Worm (Caenorhabditis elegans) whole organism, L4/young adult: ENCODE data around the gene nhx-4.

Source experiments
- W03F9.2 ChIP-seq: fragments of 150-350 bp; optimal IDR thresholded peaks from 2 replicates; lab custom pipeline; 2014; ENCODE audit warnings: missing biosample characterization, missing genetic modification characterization
- dao-5 ChIP-seq: sonication (generic microtip); optimal IDR thresholded peaks from 2 replicates; lab custom pipeline; 2016; ENCODE audit warnings: missing genotype, missing genetic modification characterization, moderate library complexity, missing compliant biosample characterization
- him-1 ChIP-seq: sonication (generic microtip); optimal IDR thresholded peaks from 2 replicates; lab custom pipeline; 2016; ENCODE audit warnings: missing genotype, missing genetic modification reagents, missing genetic modification characterization, missing compliant biosample characterization

DNA sequence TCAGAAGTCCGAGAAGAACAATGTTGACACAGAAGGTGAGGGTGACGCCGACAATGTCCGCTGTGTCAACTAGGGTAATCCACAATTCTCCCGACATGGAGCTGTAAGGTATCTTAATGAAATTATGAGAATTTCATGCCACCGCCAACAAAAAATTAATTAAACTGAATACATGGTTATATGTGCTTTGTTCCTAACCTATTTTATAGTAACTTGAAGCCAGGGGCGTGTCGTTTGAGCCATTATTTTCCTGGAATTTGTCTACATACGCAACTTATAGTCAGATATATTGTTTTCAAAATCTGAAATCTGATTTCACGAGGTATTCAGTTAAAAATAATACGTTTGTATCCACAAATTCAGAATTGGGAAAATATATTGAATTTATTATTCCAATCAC is 48.2 kb upstream of the nhx-4 start, which contains the start of gene odr-10:
- TF ChIP-seq him-1 (tag; lab: Kevin White, UChicago): no peak
- TF ChIP-seq dao-5 (tag; lab: Kevin White, UChicago): no peak
- no peak for TF ChIP-seq W03F9.2
